Worm (Caenorhabditis elegans) whole organism, L4 larva: ENCODE measurements around the gene F40D4.13.
A peak's percentile ranks its signal among the peaks of the same experiment; 100 is the strongest.

Source experiments
- F49E8.2 ChIP-seq: sonication (generic microtip); optimal IDR thresholded peaks from 2 replicates; lab custom pipeline; 2016; ENCODE audit warnings: missing compliant biosample characterization, mild to moderate bottlenecking, missing genetic modification characterization, borderline replicate concordance
- R02D3.7 ChIP-seq: fragments of 150-350 bp; sonication (generic microtip); optimal IDR thresholded peaks from 3 replicates; lab custom pipeline; 2014; ENCODE audit warnings: missing biosample characterization, missing genetic modification characterization
- T20F7.1 ChIP-seq: fragments of 200-800 bp; sonication (Bioruptor generic); optimal IDR thresholded peaks from 2 replicates; lab custom pipeline; 2018; ENCODE audit warnings: mild to moderate bottlenecking, missing genetic modification characterization, missing compliant biosample characterization
- Y5F2A.4 ChIP-seq: fragments of 200-800 bp; sonication (Bioruptor generic); optimal IDR thresholded peaks from 2 replicates; lab custom pipeline; 2018; ENCODE audit warnings: mild to moderate bottlenecking, missing genetic modification characterization, missing compliant biosample characterization
- aha-1 ChIP-seq: fragments of 150-350 bp; peaks from one replicate; lab custom pipeline; 2014; ENCODE audit warnings: missing biosample characterization, missing genetic modification characterization
- ceh-28 ChIP-seq: fragments of 150-350 bp; optimal IDR thresholded peaks from 2 replicates; lab custom pipeline; 2014; ENCODE audit warnings: missing biosample characterization, missing genetic modification reagents, missing genetic modification characterization
- ceh-32 ChIP-seq: sonication (generic microtip); optimal IDR thresholded peaks from 2 replicates; lab custom pipeline; 2016; ENCODE audit warnings: mild to moderate bottlenecking, missing genetic modification characterization, missing compliant biosample characterization; ENCODE audit not compliant: poor library complexity
- ceh-82 ChIP-seq: sonication (generic microtip); optimal IDR thresholded peaks from 2 replicates; lab custom pipeline; 2017; ENCODE audit warnings: missing biosample characterization, missing genetic modification characterization
- daf-16 ChIP-seq, 3 experiments: sonication (generic microtip); optimal IDR thresholded peaks; 2 replicates each; lab custom pipeline; 2016 to 2017; ENCODE audit warnings: missing genetic modification characterization in 3 of 3, missing genetic modification reagents in 3 of 3, mild to moderate bottlenecking in 2 of 3, missing compliant biosample characterization in 2 of 3, missing biosample characterization in 1 of 3, moderate library complexity in 1 of 3
- daf-8 ChIP-seq: fragments of 200-800 bp; sonication (Bioruptor generic); IDR thresholded peaks from 2 replicates; pipeline ENCODE4 v1.3.6; 2022; ENCODE audit warnings: missing genetic modification characterization, missing compliant biosample characterization
- duxl-1 ChIP-seq: sonication (generic microtip); optimal IDR thresholded peaks from 2 replicates; lab custom pipeline; 2016; ENCODE audit warnings: mild to moderate bottlenecking, missing genetic modification characterization, moderate library complexity, missing compliant biosample characterization; ENCODE audit not compliant: poor library complexity
- hif-1 ChIP-seq, 2 experiments: sonication (generic microtip); optimal IDR thresholded peaks; 2 replicates each; lab custom pipeline; 2016 to 2017; ENCODE audit warnings: missing compliant biosample characterization in 2 of 2, missing genetic modification characterization in 2 of 2, missing genetic modification reagents in 2 of 2, missing genotype in 2 of 2, mild to moderate bottlenecking in 1 of 2
- hlh-30 ChIP-seq: sonication (generic microtip); optimal IDR thresholded peaks from 2 replicates; lab custom pipeline; 2017; ENCODE audit warnings: antibody characterized with exemption, mild to moderate bottlenecking, missing genetic modification characterization, missing compliant biosample characterization; ENCODE audit not compliant: insufficient read depth
- lin-1 ChIP-seq: fragments of 200-800 bp; sonication (Bioruptor generic); IDR thresholded peaks from 2 replicates; pipeline ENCODE4 v1.3.6; 2022; ENCODE audit warnings: missing genetic modification reagents, missing genetic modification characterization, missing compliant biosample characterization
- lin-13 ChIP-seq: fragments of 150-350 bp; optimal IDR thresholded peaks from 2 replicates; lab custom pipeline; 2014; ENCODE audit warnings: missing biosample characterization, missing genetic modification reagents, missing genetic modification characterization
- lin-29 ChIP-seq: fragments of 200-800 bp; sonication (Bioruptor generic); IDR thresholded peaks from 2 replicates; pipeline ENCODE4 v1.3.6; 2022; ENCODE audit warnings: missing genetic modification reagents, missing genetic modification characterization, missing compliant biosample characterization
- lin-38 ChIP-seq: fragments of 200-800 bp; sonication (Bioruptor generic); IDR thresholded peaks from 2 replicates; pipeline ENCODE4 v1.3.6; 2022; ENCODE audit warnings: missing genetic modification reagents, missing genetic modification characterization, missing compliant biosample characterization
- madf-5 ChIP-seq, 2 experiments: fragments of 200-800 bp; sonication (Bioruptor generic); IDR thresholded peaks; 2 replicates each; pipeline ENCODE4 v1.3.6; 2022; ENCODE audit warnings: missing compliant biosample characterization in 2 of 2, missing genetic modification characterization in 2 of 2
- mep-1 ChIP-seq: fragments of 150-350 bp; sonication (generic microtip); optimal IDR thresholded peaks from 3 replicates; lab custom pipeline; 2014; ENCODE audit warnings: missing biosample characterization, missing genetic modification characterization
- mes-2 ChIP-seq: sonication (generic microtip); optimal IDR thresholded peaks from 2 replicates; lab custom pipeline; 2016; ENCODE audit warnings: missing genotype, mild to moderate bottlenecking, missing genetic modification characterization, missing compliant biosample characterization; ENCODE audit not compliant: poor library complexity, severe bottlenecking
- mxl-3 ChIP-seq: fragments of 200-800 bp; sonication (Bioruptor generic); optimal IDR thresholded peaks from 2 replicates; lab custom pipeline; 2018; ENCODE audit warnings: mild to moderate bottlenecking, missing genetic modification characterization, missing compliant biosample characterization
- nhr-10 ChIP-seq: fragments of 150-350 bp; optimal IDR thresholded peaks from 2 replicates; lab custom pipeline; 2014; ENCODE audit warnings: missing biosample characterization, missing genetic modification characterization
- nhr-102 ChIP-seq: sonication (generic microtip); optimal IDR thresholded peaks from 2 replicates; lab custom pipeline; 2016; ENCODE audit warnings: mild to moderate bottlenecking, missing genetic modification characterization, moderate library complexity, missing compliant biosample characterization
- nhr-11 ChIP-seq: fragments of 150-350 bp; optimal IDR thresholded peaks from 2 replicates; lab custom pipeline; 2014; ENCODE audit warnings: missing biosample characterization, missing genetic modification characterization
- nhr-41 ChIP-seq: fragments of 200-800 bp; sonication (Bioruptor generic); IDR thresholded peaks from 2 replicates; pipeline ENCODE4 v1.3.6; 2022; ENCODE audit warnings: missing genetic modification reagents, missing genetic modification characterization, missing compliant biosample characterization
- nhr-48 ChIP-seq: sonication (generic microtip); optimal IDR thresholded peaks from 2 replicates; lab custom pipeline; 2016; ENCODE audit warnings: mild to moderate bottlenecking, missing genetic modification characterization, missing compliant biosample characterization
- php-3 ChIP-seq: fragments of 200-800 bp; sonication (Bioruptor generic); IDR thresholded peaks from 2 replicates; pipeline ENCODE4 v1.3.6; 2022; ENCODE audit warnings: missing genetic modification reagents, missing genetic modification characterization, missing compliant biosample characterization
- rbr-2 ChIP-seq: sonication (generic microtip); optimal IDR thresholded peaks from 2 replicates; lab custom pipeline; 2016; ENCODE audit warnings: missing genotype, missing genetic modification characterization, missing compliant biosample characterization
- saeg-2 ChIP-seq: fragments of 200-800 bp; sonication (Bioruptor generic); IDR thresholded peaks from 2 replicates; pipeline ENCODE4 v1.3.6; 2022; ENCODE audit warnings: missing genetic modification reagents, missing genetic modification characterization, missing compliant biosample characterization
- set-16 ChIP-seq: fragments of 200-800 bp; sonication (Bioruptor generic); IDR thresholded peaks from 2 replicates; pipeline ENCODE4 v1.3.6; 2022; ENCODE audit warnings: missing genetic modification reagents, missing genetic modification characterization, missing compliant biosample characterization
- snpc-1.2 ChIP-seq: fragments of 200-800 bp; sonication (Bioruptor generic); IDR thresholded peaks from 2 replicates; pipeline ENCODE4 v1.3.6; 2022; ENCODE audit warnings: missing genetic modification reagents, missing genetic modification characterization, missing compliant biosample characterization
- tag-97 ChIP-seq: fragments of 200-800 bp; sonication (Bioruptor generic); IDR thresholded peaks from 2 replicates; pipeline ENCODE4 v1.3.6; 2022; ENCODE audit warnings: missing genetic modification characterization, missing compliant biosample characterization
- vab-7 ChIP-seq: fragments of 200-800 bp; sonication (Bioruptor generic); IDR thresholded peaks from 2 replicates; pipeline ENCODE4 v1.3.6; 2022; ENCODE audit warnings: missing genetic modification reagents, missing genetic modification characterization, missing compliant biosample characterization
- ztf-11 ChIP-seq: fragments of 150-350 bp; optimal IDR thresholded peaks from 2 replicates; lab custom pipeline; 2014; ENCODE audit warnings: missing biosample characterization, missing genetic modification characterization

The F40D4.13 gene

DNA sequence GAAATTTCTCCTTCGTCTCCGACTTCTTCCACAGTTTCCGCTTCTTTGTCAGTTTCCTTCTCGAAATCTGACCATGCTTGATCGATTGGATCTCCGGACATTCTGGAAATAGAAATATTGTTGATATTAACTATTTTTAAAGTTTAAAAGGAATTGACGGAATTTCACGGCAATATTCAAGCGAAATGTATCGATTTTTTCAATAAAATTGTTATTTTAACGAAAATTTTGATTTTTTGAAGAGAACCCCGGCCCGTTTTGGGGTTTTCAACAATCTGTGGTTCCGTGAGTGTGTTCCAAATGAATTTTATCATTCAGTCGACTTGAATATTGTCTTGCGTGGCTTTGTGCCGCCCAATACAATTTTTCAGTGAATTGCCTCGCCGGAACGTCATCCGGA lies at the start of gene F40D4.13:
Gene F40D4.13, minus strand, starts transcription at position 101 of the 400 bp plus-strand sequence.
- TF ChIP-seq mep-1 (tag; lab: Kevin White, UChicago) = no peak
- no peak for TF ChIP-seq ztf-11 (tag; lab: Kevin White, UChicago)
- TF ChIP-seq snpc-1.2 (GFP tag; lab: Robert Waterston, UW) = no peak
- TF ChIP-seq lin-38 (GFP tag; lab: Robert Waterston, UW) = no peak
- no peak for TF ChIP-seq hif-1 (tag; optimal IDR thresholded peaks at IDR 0.05; lab: Kevin White, UChicago)
- TF ChIP-seq F49E8.2 (tag; lab: Kevin White, UChicago) = no peak
- TF ChIP-seq madf-5 (GFP tag; IDR thresholded peaks at IDR 0.05; lab: Robert Waterston, UW) = no peak
- no peak for TF ChIP-seq rbr-2 (tag; lab: Kevin White, UChicago)
- no peak for TF ChIP-seq daf-8 (GFP tag; lab: Robert Waterston, UW)
- TF ChIP-seq R02D3.7 (tag; lab: Kevin White, UChicago) = no peak
- no peak for TF ChIP-seq nhr-11 (tag; lab: Kevin White, UChicago)
- no peak for TF ChIP-seq lin-29 (GFP tag; lab: Robert Waterston, UW)
- TF ChIP-seq ceh-82 (tag; lab: Kevin White, UChicago) = no peak
- TF ChIP-seq Y5F2A.4 = no peak

ce11 chrV:17206469-17206868 lies 49.4 kb upstream of the F40D4.13 start:
- TF ChIP-seq saeg-2 (GFP tag; lab: Robert Waterston, UW) (no peak), set-16 (GFP tag; lab: Robert Waterston, UW) (peak; percentile 92)

DNA sequence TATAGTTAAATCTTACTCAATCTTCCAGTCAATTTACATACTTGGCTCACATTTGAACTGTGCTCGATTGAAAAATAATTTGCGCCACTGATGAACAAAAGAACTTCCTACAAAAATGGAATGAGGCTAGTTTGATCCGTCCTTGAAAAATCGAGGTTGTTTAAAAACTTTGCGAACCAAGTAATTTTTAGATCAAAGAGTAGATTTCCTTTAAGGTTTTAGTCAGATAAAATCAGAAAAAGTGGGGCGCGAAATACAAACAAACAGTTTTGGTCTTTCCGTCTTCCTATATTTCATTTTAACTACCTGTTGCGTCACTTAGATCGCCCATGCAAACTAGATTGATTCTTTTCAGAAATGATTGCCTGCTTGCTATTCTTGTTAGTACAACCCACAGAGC lies 44.8 kb upstream of the F40D4.13 start, which contains the start of gene Y68A4A.10:
Gene Y68A4A.10, plus strand, starts transcription at position 301 of the 400 bp plus-strand sequence.
- TF ChIP-seq hif-1 (tag; optimal IDR thresholded peaks at IDR 0.05; lab: Kevin White, UChicago) (no peak), duxl-1 (tag; lab: Kevin White, UChicago) (no peak), nhr-48 (tag; lab: Kevin White, UChicago) (no peak), nhr-10 (tag; lab: Kevin White, UChicago) (no peak), aha-1 (tag; lab: Kevin White, UChicago) (peak; percentile 8), php-3 (GFP tag; lab: Robert Waterston, UW) (no peak), hlh-30 (tag; lab: Kevin White, UChicago) (no peak)

DNA sequence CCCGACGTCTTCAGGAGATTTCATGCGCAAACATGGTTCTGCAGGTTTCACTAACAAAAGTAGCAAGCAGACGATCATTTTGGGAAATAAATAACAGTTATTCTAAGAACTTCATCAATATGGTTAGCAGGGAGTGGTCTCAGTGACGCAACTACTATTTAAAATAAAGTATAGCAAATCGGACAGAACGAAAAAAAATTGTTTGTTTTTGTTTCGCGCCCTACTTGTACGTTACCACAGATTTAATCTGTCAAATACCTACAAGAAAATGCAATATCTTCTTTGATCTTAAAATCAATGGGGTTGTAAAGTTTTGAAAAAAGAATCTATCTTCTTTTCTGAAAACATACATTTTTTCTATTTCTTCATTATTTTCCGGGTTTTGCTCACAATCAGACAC lies 41.9 kb upstream of the F40D4.13 start, which contains the start of gene srz-96:
Gene srz-96, plus strand, starts transcription at position 301 of the 400 bp plus-strand sequence.
- TF ChIP-seq nhr-102 (tag; lab: Kevin White, UChicago) (no peak), ceh-28 (tag; lab: Kevin White, UChicago) (no peak), nhr-10 (tag; lab: Kevin White, UChicago) (no peak), mes-2 (tag; lab: Kevin White, UChicago) (no peak)

DNA sequence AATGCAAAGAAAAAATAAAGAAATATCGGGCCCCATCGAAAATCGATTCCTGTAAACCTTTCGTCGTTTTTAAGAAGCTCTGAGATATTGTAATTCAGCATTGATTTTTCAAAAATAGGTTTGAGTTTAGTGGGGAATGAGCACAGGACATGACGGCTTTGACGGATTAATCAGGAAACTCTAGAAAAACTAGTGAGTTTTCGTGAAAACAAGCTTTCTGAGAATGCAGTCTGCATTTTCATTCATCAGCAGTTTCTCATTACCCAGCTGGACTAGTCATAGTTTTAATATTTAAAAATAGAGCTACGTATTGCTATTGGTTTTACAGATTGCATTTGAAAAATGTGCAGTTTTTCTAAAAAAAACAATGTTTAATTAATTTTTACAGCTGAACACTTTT lies 35.2 kb upstream of the F40D4.13 start, which contains the start of gene srz-47:
Gene srz-47, minus strand, starts transcription at position 101 of the 400 bp plus-strand sequence.
- no peak for TF ChIP-seq tag-97 (GFP tag; lab: Robert Waterston, UW)
- TF ChIP-seq nhr-41 (GFP tag; lab: Robert Waterston, UW) = no peak
- no peak for TF ChIP-seq lin-1 (GFP tag; lab: Robert Waterston, UW)
- no peak for TF ChIP-seq T20F7.1 (GFP tag; lab: Kevin White, UChicago)
- no peak for TF ChIP-seq hlh-30 (tag; lab: Kevin White, UChicago)

DNA sequence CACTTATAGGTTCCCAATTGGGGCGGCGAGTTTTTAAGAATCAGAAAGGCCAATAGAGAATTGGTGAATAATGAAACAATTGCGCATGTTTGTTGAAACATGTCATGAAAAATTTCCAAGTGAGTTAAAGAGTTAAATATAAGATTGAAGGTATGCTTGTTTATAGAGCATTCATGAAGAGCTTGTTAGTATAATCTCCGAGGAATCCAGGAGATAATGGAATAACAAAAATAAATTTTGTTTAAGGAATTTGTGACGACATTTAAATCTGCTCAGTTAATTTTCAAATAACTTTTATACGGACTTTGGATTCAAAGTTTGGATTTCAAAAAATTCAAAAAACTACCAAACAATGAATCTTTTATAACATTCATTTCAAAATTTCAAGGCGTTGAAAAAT lies 33.3 kb upstream of the F40D4.13 start, which contains the start of gene str-199:
Gene str-199, minus strand, starts transcription at position 101 of the 400 bp plus-strand sequence.
- no peak for TF ChIP-seq daf-16 (GFP tag; optimal IDR thresholded peaks at IDR 0.05; lab: Kevin White, UChicago)
- no peak for TF ChIP-seq daf-16 (tag; optimal IDR thresholded peaks at IDR 0.05; lab: Kevin White, UChicago)
- TF ChIP-seq ceh-32 (tag; lab: Kevin White, UChicago) = no peak
- TF ChIP-seq F49E8.2 (tag; lab: Kevin White, UChicago) = no peak
- no peak for TF ChIP-seq Y5F2A.4
- TF ChIP-seq lin-13 (GFP tag; lab: Kevin White, UChicago) = no peak
- TF ChIP-seq hif-1 (tag; optimal IDR thresholded peaks at IDR 0.05; lab: Kevin White, UChicago) = no peak
- no peak for TF ChIP-seq vab-7 (GFP tag; lab: Robert Waterston, UW)
- no peak for TF ChIP-seq ceh-82 (tag; lab: Kevin White, UChicago)
- TF ChIP-seq mxl-3 (GFP tag; lab: Kevin White, UChicago) = no peak
- no peak for TF ChIP-seq nhr-10 (tag; lab: Kevin White, UChicago)
- TF ChIP-seq madf-5 (GFP tag; IDR thresholded peaks at IDR 0.05; lab: Robert Waterston, UW) = no peak
